Worm (Caenorhabditis elegans) whole organism, early embryonic: ENCODE results near the gene pdha-1.

Experiments used
- aly-1 ChIP-seq: sonication (generic microtip); optimal IDR thresholded peaks from 2 replicates; lab custom pipeline; 2016; ENCODE audit warnings: missing genetic modification characterization, missing compliant biosample characterization
- ama-1 ChIP-seq: fragments of 150-350 bp; optimal IDR thresholded peaks from 2 replicates; lab custom pipeline; 2014
- ceh-13 ChIP-seq: fragments of 200-800 bp; sonication (Bioruptor generic); optimal IDR thresholded peaks from 2 replicates; lab custom pipeline; 2018; ENCODE audit warnings: mild to moderate bottlenecking, missing genetic modification characterization, missing compliant biosample characterization
- ceh-36 ChIP-seq: sonication (generic microtip); optimal IDR thresholded peaks from 2 replicates; lab custom pipeline; 2016; ENCODE audit warnings: missing genetic modification characterization, inconsistent platforms, missing compliant biosample characterization
- ets-7 ChIP-seq: sonication (generic microtip); optimal IDR thresholded peaks from 2 replicates; lab custom pipeline; 2016; ENCODE audit warnings: missing genotype, missing genetic modification characterization, missing compliant biosample characterization
- flt-1 ChIP-seq: fragments of 200-800 bp; sonication (Bioruptor generic); IDR thresholded peaks from 2 replicates; pipeline ENCODE4 v1.3.6; 2022; ENCODE audit warnings: missing genetic modification characterization, missing compliant biosample characterization
- hmg-4 ChIP-seq: fragments of 200-800 bp; sonication (Bioruptor generic); optimal IDR thresholded peaks from 2 replicates; lab custom pipeline; 2018; ENCODE audit warnings: mild to moderate bottlenecking, missing genetic modification characterization, missing compliant biosample characterization
- scrt-1 ChIP-seq: fragments of 200-800 bp; sonication (Bioruptor generic); IDR thresholded peaks from 2 replicates; pipeline ENCODE4 v1.3.6; 2022; ENCODE audit warnings: missing genetic modification characterization, missing compliant biosample characterization
- tbx-37 ChIP-seq: fragments of 200-800 bp; sonication (Bioruptor generic); conservative IDR thresholded peaks from 2 replicates; pipeline ENCODE4 v1.3.6; 2022; ENCODE audit warnings: missing genetic modification reagents, missing genetic modification characterization, missing compliant biosample characterization
- tra-4 ChIP-seq: sonication (generic microtip); optimal IDR thresholded peaks from 2 replicates; lab custom pipeline; 2017; ENCODE audit warnings: missing genetic modification characterization, missing compliant biosample characterization

ce11 chrII:8071801-8072544, 5.9 kb downstream of the pdha-1 start:
- TF ChIP-seq ama-1 (lab: Kevin White, UChicago) (no peak), flt-1 (GFP tag; lab: Robert Waterston, UW) (no peak), hmg-4 (GFP tag; lab: Kevin White, UChicago) (no peak), tbx-37 (GFP tag; lab: Robert Waterston, UW) (no peak), ets-7 (tag; lab: Kevin White, UChicago) (no peak), scrt-1 (no peak), ceh-13 (GFP tag; lab: Kevin White, UChicago) (no peak), aly-1 (no peak), ceh-36 (no peak), tra-4 (tag; lab: Kevin White, UChicago) (no peak)
